Worm (Caenorhabditis elegans): ENCODE measurements around the gene M04B2.2.

The M04B2.2 gene

DNA sequence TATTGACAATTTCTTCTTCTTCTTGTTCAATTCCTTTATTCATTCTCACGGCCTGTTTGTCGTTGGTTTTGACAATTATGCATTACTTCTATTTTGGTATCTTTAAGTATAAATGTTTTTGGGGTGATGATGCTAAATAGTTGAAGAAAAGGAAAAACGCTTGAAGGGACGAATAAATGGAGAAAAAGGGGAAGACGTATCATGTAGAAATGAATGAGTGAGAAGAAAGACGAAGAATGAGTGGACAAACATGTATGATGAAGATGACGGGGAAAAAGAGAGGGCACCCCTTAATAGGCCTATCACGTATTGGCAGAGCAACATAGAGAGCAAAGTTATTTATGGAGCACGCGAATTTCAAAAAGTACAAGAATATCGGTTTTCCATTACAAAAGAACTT is 20.8 kb downstream of the M04B2.2 start, which contains the start of gene M04B2.7:
Gene M04B2.7, minus strand, starts transcription at position 101 of the 400 bp plus-strand sequence.
- TF ChIP-seq madf-3 (GFP tag; IDR thresholded peaks at IDR 0.05) = no peak
- no peak for TF ChIP-seq attf-3 (GFP tag; conservative IDR thresholded peaks at IDR 0.05)
- TF ChIP-seq unc-130 (GFP tag; optimal IDR thresholded peaks at IDR 0.05) = no peak
- no peak for TF ChIP-seq ceh-27 (GFP tag; optimal IDR thresholded peaks at IDR 0.05)
- no peak for TF ChIP-seq madf-8 (GFP tag; conservative IDR thresholded peaks at IDR 0.05)
- TF ChIP-seq hmg-1.2 (GFP tag; IDR thresholded peaks at IDR 0.05) = no peak
- TF ChIP-seq nhr-27 (tag; optimal IDR thresholded peaks at IDR 0.05) = no peak
- no peak for TF ChIP-seq nhr-120 (GFP tag; IDR thresholded peaks at IDR 0.05)
- TF ChIP-seq fkh-3 (tag; optimal IDR thresholded peaks at IDR 0.05) = no peak
- no peak for TF ChIP-seq dpff-1 (tag; optimal IDR thresholded peaks at IDR 0.05)
- TF ChIP-seq rpc-1 (optimal IDR thresholded peaks at IDR 0.05) = no peak
- TF ChIP-seq rpc-1 (tag; optimal IDR thresholded peaks at IDR 0.05) = no peak
- no peak for TF ChIP-seq F55B11.4 (tag; optimal IDR thresholded peaks at IDR 0.05; ENCODE audit: borderline replicate concordance, insufficient read depth)
- no peak for TF ChIP-seq ztf-22 (GFP tag; optimal IDR thresholded peaks at IDR 0.05)
- TF ChIP-seq lag-1 (GFP tag; IDR thresholded peaks at IDR 0.05) = no peak
- TF ChIP-seq ceh-79 (tag; optimal IDR thresholded peaks at IDR 0.05) = no peak
- no peak for TF ChIP-seq sdz-38 (tag; optimal IDR thresholded peaks at IDR 0.05)
- TF ChIP-seq attf-5 (GFP tag; optimal IDR thresholded peaks at IDR 0.05) = no peak
- no peak for TF ChIP-seq nhr-80 (tag; optimal IDR thresholded peaks at IDR 0.05)

DNA sequence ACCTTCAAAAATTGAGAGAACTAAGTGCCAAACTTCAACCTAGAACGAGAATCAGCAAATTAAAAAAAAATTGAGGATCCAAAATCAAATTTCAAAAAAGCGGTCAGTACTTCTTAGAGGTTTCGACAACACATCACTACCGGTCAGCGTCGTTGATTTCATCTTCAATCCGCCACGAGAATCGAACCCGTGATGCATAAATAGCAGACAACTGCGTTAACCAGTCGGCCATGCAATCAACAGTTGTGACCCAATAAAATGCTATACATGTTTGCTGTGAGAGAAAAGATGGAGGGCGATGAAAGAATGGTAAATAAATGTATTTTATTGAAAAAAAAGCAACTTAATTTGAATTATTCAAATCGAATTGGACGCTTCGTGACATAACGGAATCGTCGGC is 21.8 kb downstream of the M04B2.2 start:
- no peak for TF ChIP-seq F57C9.4 (tag; optimal IDR thresholded peaks at IDR 0.05)
- peak; percentile 6 for TF ChIP-seq mxl-1 (tag; optimal IDR thresholded peaks at IDR 0.05)
- no peak for TF ChIP-seq attf-6 (GFP tag; IDR thresholded peaks at IDR 0.05)
- TF ChIP-seq aptf-2 (GFP tag; conservative IDR thresholded peaks at IDR 0.05) = 0 out of 2 replicates have a peak, but pooled peaks have one; percentile 7
- TF ChIP-seq ztf-6 (GFP tag; IDR thresholded peaks at IDR 0.05) = no peak
- peak; percentile 58 for TF ChIP-seq F33H1.4 (GFP tag; IDR thresholded peaks at IDR 0.05)
- peak; percentile 20 for TF ChIP-seq ceh-79 (tag; optimal IDR thresholded peaks at IDR 0.05)
- TF ChIP-seq cebp-1 (GFP tag; IDR thresholded peaks at IDR 0.05) = no peak
- no peak for TF ChIP-seq cebp-1 (tag; optimal IDR thresholded peaks at IDR 0.05)
- peak; percentile 45 for TF ChIP-seq K12H6.12 (tag; optimal IDR thresholded peaks at IDR 0.05)
- no peak for TF ChIP-seq Y79H2A.3 (GFP tag; conservative IDR thresholded peaks at IDR 0.05)
- TF ChIP-seq F49E8.2 (tag; optimal IDR thresholded peaks at IDR 0.05; ENCODE audit: insufficient read depth) = peak; percentile 74
- TF ChIP-seq madf-6 (GFP tag; IDR thresholded peaks at IDR 0.05) = no peak
- no peak for TF ChIP-seq bed-1 (GFP tag; IDR thresholded peaks at IDR 0.05)
- no peak for TF ChIP-seq nfyb-1 (GFP tag; IDR thresholded peaks at IDR 0.05)
- TF ChIP-seq ama-1 (optimal IDR thresholded peaks at IDR 0.05) = no peak
- peak; percentile 82 to 88 for TF ChIP-seq ama-1 (GFP tag; optimal IDR thresholded peaks at IDR 0.05)
- no peak for TF ChIP-seq ceh-27 (GFP tag; optimal IDR thresholded peaks at IDR 0.05)
- TF ChIP-seq ZK185.1 (tag; optimal IDR thresholded peaks at IDR 0.05; ENCODE audit: poor library complexity, severe bottlenecking) = peak; percentile 86
- TF ChIP-seq atf-7 (tag; optimal IDR thresholded peaks at IDR 0.05) = no peak
- TF ChIP-seq madf-8 (GFP tag; conservative IDR thresholded peaks at IDR 0.05) = no peak
- peak; percentile 70 for TF ChIP-seq hmg-1.2 (GFP tag; IDR thresholded peaks at IDR 0.05)
- TF ChIP-seq rec-8 (tag; optimal IDR thresholded peaks at IDR 0.05) = peak; percentile 84 to 89
- TF ChIP-seq dpl-1 (GFP tag; optimal IDR thresholded peaks at IDR 0.05) = peak; percentile 21
- no peak for TF ChIP-seq tlf-1 (GFP tag; optimal IDR thresholded peaks at IDR 0.05)
- 0 out of 2 replicates have a peak, but pooled peaks have one; percentile 20 for TF ChIP-seq madf-3 (GFP tag; IDR thresholded peaks at IDR 0.05)
- no peak for TF ChIP-seq pbrm-1 (GFP tag; IDR thresholded peaks at IDR 0.05)
- no peak for TF ChIP-seq B0035.1 (tag; optimal IDR thresholded peaks at IDR 0.05)
- peak; percentile 17 for TF ChIP-seq nhr-179 (tag; optimal IDR thresholded peaks at IDR 0.05)
- peak; percentile 32 for TF ChIP-seq efl-1 (GFP tag; optimal IDR thresholded peaks at IDR 0.05)
- TF ChIP-seq lin-54 (GFP tag; optimal IDR thresholded peaks at IDR 0.05) = peak; percentile 70
- TF ChIP-seq chd-7 (tag; optimal IDR thresholded peaks at IDR 0.05) = no peak
- TF ChIP-seq ztf-22 (GFP tag; optimal IDR thresholded peaks at IDR 0.05) = no peak
- TF ChIP-seq zfh-2 (GFP tag; conservative IDR thresholded peaks at IDR 0.05) = no peak
- 0 out of 2 replicates have a peak, but pooled peaks have one; percentile 59 for TF ChIP-seq aptf-3 (GFP tag; IDR thresholded peaks at IDR 0.05)
- TF ChIP-seq attf-3 (GFP tag; conservative IDR thresholded peaks at IDR 0.05) = peak; percentile 61; the same call in 1 of the 2 replicates

Data from whole organism, young adult.